Worm (Caenorhabditis elegans) whole organism, late embryonic: ENCODE results near the gene srbc-66.
"Not testable (repeated sequence)": the region's sequence is repeated elsewhere in the genome, so short reads cannot be mapped to it uniquely, and the experiment has no call there.

Experiments used
- F13H6.1 ChIP-seq: sonication (generic microtip); optimal IDR thresholded peaks from 2 replicates; lab custom pipeline; 2016; ENCODE audit warnings: missing genetic modification characterization, missing compliant biosample characterization
- ahr-1 ChIP-seq: sonication (generic microtip); optimal IDR thresholded peaks from 2 replicates; lab custom pipeline; 2016; ENCODE audit warnings: missing genetic modification characterization, missing compliant biosample characterization
- ama-1 ChIP-seq: fragments of 150-350 bp; optimal IDR thresholded peaks from 2 replicates; lab custom pipeline; 2014
- dve-1 ChIP-seq: sonication (generic microtip); optimal IDR thresholded peaks from 2 replicates; lab custom pipeline; 2017; ENCODE audit warnings: antibody characterized with exemption, mild to moderate bottlenecking, missing genetic modification characterization, missing compliant biosample characterization
- elt-2 ChIP-seq: sonication (generic microtip); optimal IDR thresholded peaks from 2 replicates; lab custom pipeline; 2016; ENCODE audit warnings: missing genetic modification reagents, missing genetic modification characterization, missing compliant biosample characterization
- eyg-1 ChIP-seq: sonication (generic microtip); optimal IDR thresholded peaks from 2 replicates; lab custom pipeline; 2016; ENCODE audit warnings: missing genotype, missing genetic modification characterization, missing compliant biosample characterization
- hlh-30 ChIP-seq: sonication (generic microtip); optimal IDR thresholded peaks from 2 replicates; lab custom pipeline; 2017; ENCODE audit warnings: antibody characterized with exemption, missing genetic modification characterization, missing compliant biosample characterization; ENCODE audit not compliant: insufficient read depth
- lin-11 ChIP-seq: fragments of 200-800 bp; sonication (Bioruptor generic); optimal IDR thresholded peaks from 2 replicates; lab custom pipeline; 2018; ENCODE audit warnings: mild to moderate bottlenecking, missing genetic modification characterization, missing compliant biosample characterization
- nhr-232 ChIP-seq: sonication (generic microtip); optimal IDR thresholded peaks from 2 replicates; lab custom pipeline; 2016; ENCODE audit warnings: missing genetic modification characterization, missing compliant biosample characterization
- pag-3 ChIP-seq: sonication (generic microtip); optimal IDR thresholded peaks from 2 replicates; lab custom pipeline; 2016; ENCODE audit warnings: missing compliant biosample characterization, missing genetic modification characterization, borderline replicate concordance
- pha-4 ChIP-seq: fragments of 150-350 bp; optimal IDR thresholded peaks from 2 replicates; lab custom pipeline; 2018; ENCODE audit warnings: missing biosample characterization, missing genetic modification reagents, missing genetic modification characterization
- pqm-1 ChIP-seq: sonication (generic microtip); optimal IDR thresholded peaks from 2 replicates; lab custom pipeline; 2016; ENCODE audit warnings: missing genetic modification characterization, missing compliant biosample characterization
- tbx-2 ChIP-seq: sonication (generic microtip); optimal IDR thresholded peaks from 2 replicates; lab custom pipeline; 2016; ENCODE audit warnings: missing genetic modification characterization, missing compliant biosample characterization
- unc-3 ChIP-seq, 2 experiments: fragments of 200-800 bp in 1 of 2; sonication (Bioruptor generic) in 1 of 2; sonication (generic microtip) in 1 of 2; conservative IDR thresholded peaks in 1 of 2; optimal IDR thresholded peaks in 1 of 2; 2 replicates each; pipeline versions ENCODE4 v1.3.6 to Lab custom; 2016 to 2022; ENCODE audit warnings: missing compliant biosample characterization in 2 of 2, missing genetic modification characterization in 2 of 2, missing genetic modification reagents in 1 of 2

DNA sequence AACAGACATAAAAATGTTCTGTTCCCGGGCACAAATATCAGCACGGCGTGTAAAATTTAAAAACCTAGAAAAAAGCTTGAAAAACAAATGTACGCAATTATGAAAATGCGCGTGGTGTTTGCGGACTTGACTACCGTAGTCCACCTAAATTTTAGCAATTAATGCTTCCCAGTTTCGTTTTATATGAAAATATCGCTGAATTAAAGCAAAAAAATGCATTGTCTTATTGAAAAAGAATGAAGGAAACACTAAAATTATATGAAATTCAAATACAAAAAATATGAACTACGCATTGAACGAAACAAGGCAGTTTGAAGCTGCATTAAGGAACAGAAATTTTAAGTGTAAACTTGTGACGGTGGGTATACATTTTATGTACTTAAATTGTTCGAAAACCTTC lies 24.3 kb upstream of the srbc-66 start, which contains the start of gene ugt-64:
- not testable (repeated sequence) for TF ChIP-seq elt-2; lin-11 (tag; lab: Kevin White, UChicago); unc-3 (GFP tag; conservative IDR thresholded peaks at IDR 0.05; lab: Robert Waterston, UW); unc-3 (tag; optimal IDR thresholded peaks at IDR 0.05; lab: Kevin White, UChicago); nhr-232; pag-3 (tag; lab: Kevin White, UChicago); pha-4; hlh-30; ahr-1 (tag; lab: Kevin White, UChicago); eyg-1 (tag; lab: Kevin White, UChicago); tbx-2 (tag; lab: Kevin White, UChicago); pqm-1 (tag; lab: Kevin White, UChicago); ama-1 (lab: Kevin White, UChicago); F13H6.1 (tag; lab: Kevin White, UChicago); dve-1 (tag; lab: Kevin White, UChicago)
